Fruit fly (Drosophila melanogaster) whole organism, pupa: Measurements from ENCODE around the gene fd96Cb.

Experiments used
- CG12605 ChIP-seq: fragments of 200-800 bp; sonication (Bioruptor generic); IDR thresholded peaks from 2 replicates; pipeline ENCODE4 v1.3.6; 2022; ENCODE audit warnings: missing biosample characterization, missing genetic modification characterization
- CG4496 ChIP-seq: fragments of 200-800 bp; sonication (Bioruptor generic); IDR thresholded peaks from 3 replicates; pipeline ENCODE4 v1.3.6; 2022; ENCODE audit warnings: missing biosample characterization, missing genetic modification characterization

Gene fd96Cb

dm6 chr3R:25137565-25138367 is 43.0 kb downstream of the fd96Cb start, which contains the start of gene danr:
danr (plus strand) TSS chr3R:25138072.
- TF ChIP-seq CG12605 (GFP tag; lab: Robert Waterston, UW) (peak; percentile 76), CG4496 (no peak; the same call in 2 of the 3 replicates)
